Fruit fly (Drosophila melanogaster) whole organism, prepupa: ENCODE results near the gene NK7.1.
A peak's percentile ranks its signal among the peaks of the same experiment; 100 is the strongest.

Experiments
- Blimp-1 ChIP-seq: fragments of 200-800 bp; sonication (Bioruptor generic); optimal IDR thresholded peaks from 3 replicates; lab custom pipeline; 2017; ENCODE audit warnings: missing biosample characterization, missing genetic modification characterization, mild to moderate bottlenecking, moderate library complexity, missing genetic modification reagents
- CG10631 ChIP-seq: fragments of 200-800 bp; sonication (Bioruptor generic); optimal IDR thresholded peaks from 2 replicates; lab custom pipeline; 2016; ENCODE audit warnings: missing biosample characterization, missing genetic modification characterization
- CG10669 ChIP-seq: fragments of 200-800 bp; sonication (Bioruptor generic); optimal IDR thresholded peaks from 3 replicates; lab custom pipeline; 2018; ENCODE audit warnings: missing biosample characterization, mild to moderate bottlenecking, missing genetic modification characterization, moderate library complexity
- CG11294 ChIP-seq: fragments of 200-800 bp; sonication (Bioruptor generic); IDR thresholded peaks from 2 replicates; pipeline ENCODE4 v1.3.6; 2022; ENCODE audit warnings: missing biosample characterization, missing genetic modification characterization
- CG11762 ChIP-seq: fragments of 200-800 bp; sonication (Bioruptor generic); optimal IDR thresholded peaks from 3 replicates; lab custom pipeline; 2016; ENCODE audit warnings: missing biosample characterization, missing genetic modification characterization; ENCODE audit not compliant: insufficient read depth
- CG1621 ChIP-seq: fragments of 200-800 bp; sonication (Bioruptor generic); optimal IDR thresholded peaks from 3 replicates; lab custom pipeline; 2018; ENCODE audit warnings: missing biosample characterization, mild to moderate bottlenecking, missing genetic modification characterization
- CG31627 ChIP-seq: fragments of 200-800 bp; sonication (Bioruptor generic); optimal IDR thresholded peaks from 3 replicates; lab custom pipeline; 2016; ENCODE audit warnings: missing biosample characterization, missing genetic modification characterization
- CG32006 ChIP-seq: fragments of 200-800 bp; sonication (Bioruptor generic); optimal IDR thresholded peaks from 3 replicates; lab custom pipeline; 2017; ENCODE audit warnings: missing biosample characterization, mild to moderate bottlenecking, missing genetic modification characterization
- CG34406 ChIP-seq: fragments of 200-800 bp; sonication (Bioruptor generic); optimal IDR thresholded peaks from 3 replicates; lab custom pipeline; 2016; ENCODE audit warnings: missing biosample characterization, missing genetic modification characterization
- CG3919 ChIP-seq: fragments of 200-800 bp; sonication (Bioruptor generic); optimal IDR thresholded peaks from 3 replicates; lab custom pipeline; 2016; ENCODE audit warnings: missing biosample characterization, missing genetic modification characterization
- CG4318 ChIP-seq: fragments of 200-800 bp; sonication (Bioruptor generic); optimal IDR thresholded peaks from 3 replicates; lab custom pipeline; 2017; ENCODE audit warnings: missing biosample characterization, mild to moderate bottlenecking, missing genetic modification characterization
- CG6163 ChIP-seq: fragments of 200-800 bp; sonication (Bioruptor generic); IDR thresholded peaks from 3 replicates; pipeline ENCODE4 v1.3.6; 2022; ENCODE audit warnings: missing biosample characterization, missing genetic modification characterization
- CG6854 ChIP-seq: fragments of 200-800 bp; sonication (Bioruptor generic); optimal IDR thresholded peaks from 2 replicates; lab custom pipeline; 2017; ENCODE audit warnings: missing biosample characterization, mild to moderate bottlenecking, missing genetic modification characterization
- CG8632 ChIP-seq: fragments of 200-800 bp; sonication (Bioruptor generic); optimal IDR thresholded peaks from 3 replicates; lab custom pipeline; 2016; ENCODE audit warnings: missing biosample characterization, missing genetic modification characterization
- CG9139 ChIP-seq: fragments of 200-800 bp; sonication (Bioruptor generic); optimal IDR thresholded peaks from 3 replicates; lab custom pipeline; 2017; ENCODE audit warnings: missing biosample characterization, mild to moderate bottlenecking, missing genetic modification characterization
- Eip75B ChIP-seq: fragments of 200-800 bp; sonication (Bioruptor generic); optimal IDR thresholded peaks from 3 replicates; lab custom pipeline; 2016; ENCODE audit warnings: missing biosample characterization, missing genetic modification characterization
- Eip78C ChIP-seq: fragments of 200-800 bp; sonication (Bioruptor generic); peaks from one replicate; lab custom pipeline; 2016; ENCODE audit warnings: missing biosample characterization, missing genetic modification characterization
- Eip93F ChIP-seq: fragments of 200-800 bp; sonication (Bioruptor generic); optimal IDR thresholded peaks from 2 replicates; lab custom pipeline; 2016; ENCODE audit warnings: missing biosample characterization, mild to moderate bottlenecking, missing genetic modification characterization
- Ets21C ChIP-seq: fragments of 200-800 bp; sonication (Bioruptor generic); optimal IDR thresholded peaks from 3 replicates; lab custom pipeline; 2016; ENCODE audit warnings: missing biosample characterization, missing genetic modification characterization
- Hr38 ChIP-seq: sonication (Bioruptor generic); optimal IDR thresholded peaks from 2 replicates; lab custom pipeline; 2016; ENCODE audit warnings: missing biosample characterization, missing genetic modification characterization
- Hr4 ChIP-seq: fragments of 200-800 bp; sonication (Bioruptor generic); optimal IDR thresholded peaks from 3 replicates; lab custom pipeline; 2016; ENCODE audit warnings: missing biosample characterization, missing genetic modification characterization
- Lpt ChIP-seq: fragments of 200-800 bp; sonication (Bioruptor generic); optimal IDR thresholded peaks from 3 replicates; lab custom pipeline; 2016; ENCODE audit warnings: missing biosample characterization, missing genetic modification characterization
- Met ChIP-seq: fragments of 200-800 bp; sonication (Bioruptor generic); optimal IDR thresholded peaks from 3 replicates; lab custom pipeline; 2016; ENCODE audit warnings: missing biosample characterization, missing genetic modification characterization
- Sox102F ChIP-seq: fragments of 200-800 bp; sonication (Bioruptor generic); optimal IDR thresholded peaks from 2 replicates; lab custom pipeline; 2016; ENCODE audit warnings: missing biosample characterization, mild to moderate bottlenecking, missing genetic modification characterization
- Sox14 ChIP-seq: fragments of 200-800 bp; sonication (Bioruptor generic); optimal IDR thresholded peaks from 3 replicates; lab custom pipeline; 2016; ENCODE audit warnings: missing biosample characterization, missing genetic modification characterization
- Sox15 ChIP-seq: fragments of 200-800 bp; sonication (Bioruptor generic); optimal IDR thresholded peaks from 3 replicates; lab custom pipeline; 2016; ENCODE audit warnings: missing biosample characterization, missing genetic modification characterization
- achi ChIP-seq: fragments of 200-800 bp; sonication (Bioruptor generic); optimal IDR thresholded peaks from 3 replicates; lab custom pipeline; 2016; ENCODE audit warnings: missing biosample characterization, missing genetic modification characterization
- acj6 ChIP-seq: fragments of 200-800 bp; sonication (Bioruptor generic); optimal IDR thresholded peaks from 3 replicates; lab custom pipeline; 2016; ENCODE audit warnings: missing biosample characterization, missing genetic modification characterization
- cyc ChIP-seq: fragments of 200-800 bp; sonication (Bioruptor generic); optimal IDR thresholded peaks from 3 replicates; lab custom pipeline; 2016; ENCODE audit warnings: missing biosample characterization, missing genetic modification characterization
- dac ChIP-seq: fragments of 200-800 bp; sonication (Bioruptor generic); optimal IDR thresholded peaks from 2 replicates; lab custom pipeline; 2017; ENCODE audit warnings: missing biosample characterization, mild to moderate bottlenecking, missing genetic modification characterization
- dsx ChIP-seq: fragments of 200-800 bp; optimal IDR thresholded peaks from 3 replicates; lab custom pipeline; 2019; ENCODE audit warnings: missing biosample characterization, mild to moderate bottlenecking, missing genetic modification characterization, moderate library complexity; ENCODE audit not compliant: poor library complexity, severe bottlenecking
- esn ChIP-seq: fragments of 200-800 bp; sonication (Bioruptor generic); optimal IDR thresholded peaks from 2 replicates; lab custom pipeline; 2016; ENCODE audit warnings: missing biosample characterization, mild to moderate bottlenecking, missing genetic modification characterization, moderate library complexity
- fd59A ChIP-seq: fragments of 200-800 bp; sonication (Bioruptor generic); optimal IDR thresholded peaks from 2 replicates; lab custom pipeline; 2017; ENCODE audit warnings: missing biosample characterization, mild to moderate bottlenecking, missing genetic modification characterization, missing genetic modification reagents
- fd85E ChIP-seq: fragments of 200-800 bp; sonication (Bioruptor generic); optimal IDR thresholded peaks from 3 replicates; lab custom pipeline; 2016; ENCODE audit warnings: missing biosample characterization, missing genetic modification characterization
- fkh ChIP-seq: fragments of 200-800 bp; sonication (Bioruptor generic); optimal IDR thresholded peaks from 3 replicates; lab custom pipeline; 2017; ENCODE audit warnings: missing biosample characterization, mild to moderate bottlenecking, missing genetic modification characterization, moderate library complexity
- lz ChIP-seq: fragments of 200-800 bp; sonication (Bioruptor generic); optimal IDR thresholded peaks from 3 replicates; lab custom pipeline; 2016; ENCODE audit warnings: missing biosample characterization, missing genetic modification characterization
- net ChIP-seq: fragments of 200-800 bp; sonication (Bioruptor generic); optimal IDR thresholded peaks from 3 replicates; lab custom pipeline; 2016; ENCODE audit warnings: missing biosample characterization, missing genetic modification characterization
- salr ChIP-seq, 2 experiments: fragments of 200-800 bp; sonication (Bioruptor generic); optimal IDR thresholded peaks; 3 replicates each; lab custom pipeline; 2016 to 2018; ENCODE audit warnings: missing biosample characterization in 2 of 2, missing genetic modification characterization in 2 of 2, mild to moderate bottlenecking in 1 of 2
- spab ChIP-seq: fragments of 200-800 bp; sonication (Bioruptor generic); optimal IDR thresholded peaks from 2 replicates; lab custom pipeline; 2017; ENCODE audit warnings: missing biosample characterization, mild to moderate bottlenecking, missing genetic modification characterization, missing genetic modification reagents
- ss ChIP-seq, 2 experiments: fragments of 200-800 bp; sonication (Bioruptor generic); optimal IDR thresholded peaks; 2 replicates in 1 of 2; 3 replicates in 1 of 2; lab custom pipeline; 2017 to 2018; ENCODE audit warnings: mild to moderate bottlenecking in 2 of 2, missing biosample characterization in 2 of 2, missing genetic modification characterization in 2 of 2, moderate library complexity in 1 of 2
- svp ChIP-seq: fragments of 200-800 bp; sonication (Bioruptor generic); peaks from one replicate; lab custom pipeline; 2016; ENCODE audit warnings: missing biosample characterization, missing genetic modification characterization
- topi ChIP-seq: fragments of 200-800 bp; sonication (Bioruptor generic); optimal IDR thresholded peaks from 3 replicates; lab custom pipeline; 2016; ENCODE audit warnings: missing biosample characterization, missing genetic modification characterization
- vri ChIP-seq: fragments of 200-800 bp; sonication (Bioruptor generic); optimal IDR thresholded peaks from 3 replicates; lab custom pipeline; 2016; ENCODE audit warnings: missing biosample characterization, mild to moderate bottlenecking, missing genetic modification characterization

Gene NK7.1

dm6 chr3R:14327472-14328104, 45.2 kb downstream of the NK7.1 start, which contains the start of gene spn-B (continued):
- TF ChIP-seq Lpt (GFP tag; lab: Kevin White, UChicago) (peak; percentile 62), Blimp-1 (GFP tag; lab: Kevin White, UChicago) (peak; percentile 58), dac (GFP tag; lab: Kevin White, UChicago) (no peak), Ets21C (GFP tag; lab: Kevin White, UChicago) (peak; percentile 66), Sox14 (peak; percentile 79), Eip78C (GFP tag; lab: Kevin White, UChicago) (peak; percentile 95), achi (GFP tag; lab: Kevin White, UChicago) (peak; percentile 78), CG3919 (GFP tag; lab: Kevin White, UChicago) (peak; percentile 83), fd85E (GFP tag; lab: Kevin White, UChicago) (no peak), Met (peak; percentile 88), CG34406 (GFP tag; lab: Kevin White, UChicago) (peak; percentile 68), fkh (GFP tag; lab: Kevin White, UChicago) (peak; percentile 75), Eip75B (GFP tag; lab: Kevin White, UChicago) (peak; percentile 86), ss (GFP tag; optimal IDR thresholded peaks at IDR 0.05; lab: Kevin White, UChicago) (peak; percentile 54 to 75), CG11762 (peak; percentile 47), Eip93F (GFP tag; lab: Kevin White, UChicago) (no peak), CG10631 (GFP tag; lab: Kevin White, UChicago) (peak; percentile 71), svp (GFP tag; lab: Kevin White, UChicago) (no peak), Sox102F (GFP tag; lab: Kevin White, UChicago) (peak; percentile 87), salr (GFP tag; optimal IDR thresholded peaks at IDR 0.05; lab: Kevin White, UChicago) (peak; percentile 8 to 44), fd59A (peak; percentile 15), CG1621 (tag; lab: Kevin White, UChicago) (peak; percentile 70), esn (GFP tag; lab: Kevin White, UChicago) (peak; percentile 89), CG11294 (GFP tag; lab: Robert Waterston, UW) (no peak; the same call in 1 of the 2 replicates), lz (GFP tag; lab: Kevin White, UChicago) (peak; percentile 85), dsx (GFP tag; lab: Kevin White, UChicago) (peak; percentile 59), CG32006 (peak; percentile 73), cyc (GFP tag; lab: Kevin White, UChicago) (peak; percentile 73)

- no peak for TF ChIP-seq CG10669
- no peak for TF ChIP-seq CG32006
- no peak for TF ChIP-seq CG9139 (GFP tag; lab: Kevin White, UChicago)
- no peak for TF ChIP-seq Hr4 (GFP tag; lab: Kevin White, UChicago)
- no peak for TF ChIP-seq Eip93F (GFP tag; lab: Kevin White, UChicago)
- TF ChIP-seq spab (GFP tag; lab: Kevin White, UChicago) = no peak
Observed at dm6 chr3R:14327113-14327466, 45.7 kb downstream of the NK7.1 start.

- TF ChIP-seq vri (GFP tag; lab: Kevin White, UChicago) (no peak), CG6163 (GFP tag; lab: Robert Waterston, UW) (peak; percentile 69; the same call in 1 of the 3 replicates), CG34406 (GFP tag; lab: Kevin White, UChicago) (peak; percentile 30), CG9139 (GFP tag; lab: Kevin White, UChicago) (no peak), fd59A (peak; percentile 24), topi (GFP tag; lab: Kevin White, UChicago) (peak; percentile 54), CG11762 (peak; percentile 44), CG6854 (GFP tag; lab: Kevin White, UChicago) (no peak), acj6 (GFP tag; lab: Kevin White, UChicago) (peak; percentile 71), CG11294 (GFP tag; lab: Robert Waterston, UW) (peak; percentile 29; the same call in 1 of the 2 replicates), cyc (GFP tag; lab: Kevin White, UChicago) (peak; percentile 80), ss (GFP tag; optimal IDR thresholded peaks at IDR 0.05; lab: Kevin White, UChicago) (no peak), Sox15 (GFP tag; lab: Kevin White, UChicago) (peak; percentile 66), Ets21C (GFP tag; lab: Kevin White, UChicago) (no peak), CG8632 (peak; percentile 54), CG4318 (GFP tag; lab: Kevin White, UChicago) (no peak), lz (GFP tag; lab: Kevin White, UChicago) (peak; percentile 75), Lpt (GFP tag; lab: Kevin White, UChicago) (no peak), dac (GFP tag; lab: Kevin White, UChicago) (no peak), achi (GFP tag; lab: Kevin White, UChicago) (peak; percentile 100), Eip93F (GFP tag; lab: Kevin White, UChicago) (no peak), Hr4 (GFP tag; lab: Kevin White, UChicago) (no peak), Hr38 (GFP tag; lab: Kevin White, UChicago) (no peak), net (GFP tag; lab: Kevin White, UChicago) (peak; percentile 37), CG31627 (peak; percentile 85)
Observed at dm6 chr3R:14326250-14327112, 46.3 kb downstream of the NK7.1 start, which contains the start of the genes Afti and ATPsynE. Gene Afti, minus strand, starts transcription at chr3R:14326689. Gene ATPsynE, plus strand, starts transcription at chr3R:14326947.
